Worm (Caenorhabditis elegans) whole organism, late embryonic: Measurements from ENCODE around the gene F53F1.4.
"Not testable (repeated sequence)": the region's sequence is repeated elsewhere in the genome, so short reads cannot be mapped to it uniquely, and the experiment has no call there.

ENCODE experiments used
- C38D4.7 ChIP-seq: fragments of 200-800 bp; sonication (Bioruptor generic); optimal IDR thresholded peaks from 2 replicates; lab custom pipeline; 2018; ENCODE audit warnings: mild to moderate bottlenecking, missing genetic modification characterization, moderate library complexity, missing compliant biosample characterization
- K02D7.2 ChIP-seq: sonication (generic microtip); optimal IDR thresholded peaks from 2 replicates; lab custom pipeline; 2017; ENCODE audit warnings: mild to moderate bottlenecking, missing genetic modification characterization, missing compliant biosample characterization
- T23F11.4 ChIP-seq: fragments of 200-800 bp; sonication (Bioruptor generic); optimal IDR thresholded peaks from 2 replicates; lab custom pipeline; 2018; ENCODE audit warnings: mild to moderate bottlenecking, missing genetic modification characterization, missing compliant biosample characterization
- ahr-1 ChIP-seq: sonication (generic microtip); optimal IDR thresholded peaks from 2 replicates; lab custom pipeline; 2016; ENCODE audit warnings: missing genetic modification characterization, missing compliant biosample characterization
- ama-1 ChIP-seq: fragments of 150-350 bp; optimal IDR thresholded peaks from 2 replicates; lab custom pipeline; 2014
- ceh-14 ChIP-seq: sonication (generic microtip); optimal IDR thresholded peaks from 2 replicates; lab custom pipeline; 2016; ENCODE audit warnings: missing genotype, missing genetic modification characterization, missing compliant biosample characterization
- ceh-2 ChIP-seq: sonication (generic microtip); optimal IDR thresholded peaks from 2 replicates; lab custom pipeline; 2016; ENCODE audit warnings: missing genotype, missing genetic modification characterization, missing compliant biosample characterization
- ceh-30 ChIP-seq: fragments of 150-350 bp; optimal IDR thresholded peaks from 2 replicates; lab custom pipeline; 2014; ENCODE audit warnings: missing biosample characterization, missing genetic modification characterization
- ceh-31 ChIP-seq: sonication (generic microtip); optimal IDR thresholded peaks from 2 replicates; lab custom pipeline; 2016; ENCODE audit warnings: missing genetic modification characterization, missing compliant biosample characterization
- ceh-45 ChIP-seq: fragments of 200-800 bp; sonication (Bioruptor generic); IDR thresholded peaks from 2 replicates; pipeline ENCODE4 v1.3.6; 2022; ENCODE audit warnings: missing genetic modification reagents, missing genetic modification characterization, missing compliant biosample characterization
- ceh-48 ChIP-seq: sonication (generic microtip); optimal IDR thresholded peaks from 2 replicates; lab custom pipeline; 2016; ENCODE audit warnings: missing genetic modification characterization, inconsistent platforms, missing compliant biosample characterization
- ceh-6 ChIP-seq: fragments of 200-800 bp; sonication (Bioruptor generic); optimal IDR thresholded peaks from 2 replicates; lab custom pipeline; 2018; ENCODE audit warnings: mild to moderate bottlenecking, missing genetic modification characterization, missing compliant biosample characterization
- ceh-9 ChIP-seq: sonication (generic microtip); optimal IDR thresholded peaks from 2 replicates; lab custom pipeline; 2016; ENCODE audit warnings: mild to moderate bottlenecking, missing genetic modification characterization, inconsistent platforms, missing compliant biosample characterization
- che-1 ChIP-seq: sonication (generic microtip); optimal IDR thresholded peaks from 2 replicates; lab custom pipeline; 2016; ENCODE audit warnings: mild to moderate bottlenecking, missing genetic modification characterization, missing compliant biosample characterization
- dmd-4 ChIP-seq: sonication (generic microtip); optimal IDR thresholded peaks from 2 replicates; lab custom pipeline; 2016; ENCODE audit warnings: borderline replicate concordance, missing genetic modification characterization, missing compliant biosample characterization
- ets-4 ChIP-seq: sonication (generic microtip); optimal IDR thresholded peaks from 2 replicates; lab custom pipeline; 2016; ENCODE audit warnings: missing genetic modification characterization, missing compliant biosample characterization
- eyg-1 ChIP-seq: sonication (generic microtip); optimal IDR thresholded peaks from 2 replicates; lab custom pipeline; 2016; ENCODE audit warnings: missing genotype, missing genetic modification characterization, missing compliant biosample characterization
- fkh-10 ChIP-seq: fragments of 150-350 bp; optimal IDR thresholded peaks from 2 replicates; lab custom pipeline; 2014; ENCODE audit warnings: missing biosample characterization, missing genetic modification reagents, missing genetic modification characterization
- fkh-6 ChIP-seq: sonication (generic microtip); optimal IDR thresholded peaks from 2 replicates; lab custom pipeline; 2016; ENCODE audit warnings: missing genetic modification characterization, missing compliant biosample characterization
- gmeb-2 ChIP-seq: sonication (generic microtip); optimal IDR thresholded peaks from 2 replicates; lab custom pipeline; 2016; ENCODE audit warnings: missing genetic modification characterization, inconsistent platforms, missing compliant biosample characterization
- hlh-13 ChIP-seq: fragments of 200-800 bp; sonication (Bioruptor generic); optimal IDR thresholded peaks from 2 replicates; lab custom pipeline; 2018; ENCODE audit warnings: mild to moderate bottlenecking, missing genetic modification characterization, missing compliant biosample characterization
- hlh-15 ChIP-seq: sonication (generic microtip); optimal IDR thresholded peaks from 2 replicates; lab custom pipeline; 2016; ENCODE audit warnings: missing genetic modification characterization, missing compliant biosample characterization
- hlh-30 ChIP-seq: sonication (generic microtip); optimal IDR thresholded peaks from 2 replicates; lab custom pipeline; 2017; ENCODE audit warnings: antibody characterized with exemption, missing genetic modification characterization, missing compliant biosample characterization; ENCODE audit not compliant: insufficient read depth
- hlh-6 ChIP-seq: sonication (generic microtip); optimal IDR thresholded peaks from 2 replicates; lab custom pipeline; 2016; ENCODE audit warnings: missing genotype, missing genetic modification characterization, missing compliant biosample characterization
- nfya-1 ChIP-seq: sonication (generic microtip); optimal IDR thresholded peaks from 2 replicates; lab custom pipeline; 2017; ENCODE audit warnings: missing genetic modification characterization, mild to moderate bottlenecking, missing compliant biosample characterization, antibody characterized with exemption, moderate library complexity
- nhr-232 ChIP-seq: sonication (generic microtip); optimal IDR thresholded peaks from 2 replicates; lab custom pipeline; 2016; ENCODE audit warnings: missing genetic modification characterization, missing compliant biosample characterization
- odd-2 ChIP-seq: sonication (generic microtip); optimal IDR thresholded peaks from 2 replicates; lab custom pipeline; 2017; ENCODE audit warnings: antibody characterized with exemption, mild to moderate bottlenecking, missing genetic modification characterization, missing compliant biosample characterization
- pat-9 ChIP-seq: fragments of 200-800 bp; sonication (Bioruptor generic); optimal IDR thresholded peaks from 2 replicates; lab custom pipeline; 2018; ENCODE audit warnings: mild to moderate bottlenecking, missing genetic modification characterization, moderate library complexity, missing compliant biosample characterization
- pax-1 ChIP-seq: fragments of 150-350 bp; optimal IDR thresholded peaks from 2 replicates; lab custom pipeline; 2014; ENCODE audit warnings: missing biosample characterization, missing genetic modification characterization
- pha-4 ChIP-seq: fragments of 150-350 bp; optimal IDR thresholded peaks from 2 replicates; lab custom pipeline; 2018; ENCODE audit warnings: missing biosample characterization, missing genetic modification reagents, missing genetic modification characterization
- ref-2 ChIP-seq: sonication (generic microtip); optimal IDR thresholded peaks from 2 replicates; lab custom pipeline; 2016; ENCODE audit warnings: missing genetic modification characterization, missing compliant biosample characterization
- sdc-2 ChIP-seq: sonication (generic microtip); optimal IDR thresholded peaks from 2 replicates; lab custom pipeline; 2016; ENCODE audit warnings: missing genotype, missing genetic modification characterization, missing compliant biosample characterization
- tbx-2 ChIP-seq: sonication (generic microtip); optimal IDR thresholded peaks from 2 replicates; lab custom pipeline; 2016; ENCODE audit warnings: missing genetic modification characterization, missing compliant biosample characterization
- unc-42 ChIP-seq: sonication (generic microtip); optimal IDR thresholded peaks from 2 replicates; lab custom pipeline; 2016; ENCODE audit warnings: missing genotype, missing genetic modification characterization, missing compliant biosample characterization
- unc-86 ChIP-seq: sonication (generic microtip); optimal IDR thresholded peaks from 2 replicates; lab custom pipeline; 2016; ENCODE audit warnings: missing genetic modification characterization, missing compliant biosample characterization

Gene F53F1.4

DNA sequence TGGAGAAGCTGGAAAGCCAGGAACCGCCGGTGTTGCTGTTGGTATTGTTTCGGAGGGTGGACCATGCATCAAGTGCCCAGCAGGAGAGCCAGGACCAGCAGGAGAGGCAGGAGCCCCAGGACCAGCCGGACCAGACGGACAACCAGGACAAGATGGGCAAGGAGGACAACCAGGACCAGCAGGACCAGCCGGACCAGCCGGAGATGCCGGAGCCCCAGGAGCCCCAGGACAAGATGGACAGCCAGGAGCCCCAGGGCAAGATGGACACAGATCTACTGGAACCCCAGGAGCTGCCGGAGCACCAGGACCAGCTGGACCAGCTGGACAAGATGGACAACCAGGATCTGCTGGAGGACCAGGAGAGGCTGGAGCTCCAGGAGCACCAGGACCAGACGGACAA, 31.9 kb downstream of the F53F1.4 start:
- TF ChIP-seq pat-9 (no peak), hlh-15 (tag; lab: Kevin White, UChicago) (no peak), fkh-6 (no peak), C38D4.7 (GFP tag; lab: Kevin White, UChicago) (no peak), ama-1 (no peak), dmd-4 (tag; lab: Kevin White, UChicago) (no peak), sdc-2 (tag; lab: Kevin White, UChicago) (no peak), unc-86 (tag; lab: Kevin White, UChicago) (no peak), K02D7.2 (tag; lab: Kevin White, UChicago) (no peak), odd-2 (no peak), hlh-13 (no peak), ceh-31 (tag; lab: Kevin White, UChicago) (no peak), ceh-30 (no peak)

- TF ChIP-seq eyg-1, nhr-232, ets-4 (tag; lab: Kevin White, UChicago): not testable (repeated sequence)
Observed at ce11 chrV:13443535-13443934, 32.7 kb downstream of the F53F1.4 start, which contains the start of gene Y2H9A.6. Y2H9A.6 (plus strand) TSS chrV:13443835.

- TF ChIP-seq gmeb-2 (tag; lab: Kevin White, UChicago) (no peak), pat-9 (no peak), nfya-1 (tag; lab: Kevin White, UChicago) (no peak), ref-2 (tag; lab: Kevin White, UChicago) (no peak), fkh-10 (no peak), ceh-14 (tag; lab: Kevin White, UChicago) (no peak), hlh-6 (tag; lab: Kevin White, UChicago) (no peak), ceh-6 (GFP tag; lab: Kevin White, UChicago) (no peak)
Observed at ce11 chrV:13445229-13445949, 34.5 kb downstream of the F53F1.4 start, which contains the start of gene Y2H9A.4. Y2H9A.4 (plus strand) TSS chrV:13445899.

DNA sequence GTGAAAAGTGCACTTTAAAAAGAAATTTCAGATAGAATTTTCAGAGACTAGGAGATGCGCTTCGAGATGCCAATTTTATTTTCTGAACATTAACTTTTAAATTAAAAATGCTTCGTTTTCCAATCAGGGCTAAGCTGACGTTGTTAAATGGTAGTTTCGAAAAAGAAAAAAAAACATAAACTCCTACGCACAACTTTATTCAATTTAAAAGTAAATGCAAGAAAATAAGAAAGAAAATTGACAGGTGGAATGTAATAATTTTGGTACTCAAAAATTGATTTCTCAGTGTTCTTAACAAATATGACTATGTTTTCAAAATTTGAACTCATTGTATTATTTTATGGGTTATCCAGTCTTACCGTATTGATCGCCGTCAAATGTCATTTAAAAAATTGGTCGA, 42.5 kb downstream of the F53F1.4 start, which contains the start of gene lurp-2:
Gene lurp-2 (plus strand): TSS at position 301 of the 400 bp plus-strand sequence.
- TF ChIP-seq ceh-2 (tag; lab: Kevin White, UChicago) (no peak), ets-4 (tag; lab: Kevin White, UChicago) (no peak), ceh-45 (GFP tag; lab: Robert Waterston, UW) (no peak), pha-4 (tag; lab: Kevin White, UChicago) (no peak), nhr-232 (tag; lab: Kevin White, UChicago) (no peak), eyg-1 (tag; lab: Kevin White, UChicago) (no peak), T23F11.4 (GFP tag; lab: Kevin White, UChicago) (no peak), ceh-9 (tag; lab: Kevin White, UChicago) (no peak), sdc-2 (tag; lab: Kevin White, UChicago) (no peak), che-1 (no peak), ceh-48 (no peak), pax-1 (tag; lab: Kevin White, UChicago) (no peak), gmeb-2 (tag; lab: Kevin White, UChicago) (no peak), tbx-2 (no peak), ahr-1 (no peak), hlh-30 (tag; lab: Kevin White, UChicago) (no peak), unc-42 (tag; lab: Kevin White, UChicago) (no peak)
